Worm (Caenorhabditis elegans) whole organism, early embryonic: ENCODE results near the gene srj-22.

Experiments
- B0310.2 ChIP-seq: sonication (generic microtip); optimal IDR thresholded peaks from 2 replicates; lab custom pipeline; 2016; ENCODE audit warnings: mild to moderate bottlenecking, missing genetic modification characterization, missing compliant biosample characterization
- ama-1 ChIP-seq: fragments of 150-350 bp; optimal IDR thresholded peaks from 2 replicates; lab custom pipeline; 2014
- ceh-36 ChIP-seq: sonication (generic microtip); optimal IDR thresholded peaks from 2 replicates; lab custom pipeline; 2016; ENCODE audit warnings: missing genetic modification characterization, inconsistent platforms, missing compliant biosample characterization
- ets-7 ChIP-seq: sonication (generic microtip); optimal IDR thresholded peaks from 2 replicates; lab custom pipeline; 2016; ENCODE audit warnings: missing genotype, missing genetic modification characterization, missing compliant biosample characterization
- flt-1 ChIP-seq: fragments of 200-800 bp; sonication (Bioruptor generic); IDR thresholded peaks from 2 replicates; pipeline ENCODE4 v1.3.6; 2022; ENCODE audit warnings: missing genetic modification characterization, missing compliant biosample characterization
- hmbx-1 ChIP-seq: sonication (generic microtip); optimal IDR thresholded peaks from 2 replicates; lab custom pipeline; 2016; ENCODE audit warnings: mild to moderate bottlenecking, missing genetic modification characterization, missing compliant biosample characterization
- hnd-1 ChIP-seq: sonication (generic microtip); optimal IDR thresholded peaks from 2 replicates; lab custom pipeline; 2016; ENCODE audit warnings: missing genetic modification characterization, missing compliant biosample characterization
- scrt-1 ChIP-seq: fragments of 200-800 bp; sonication (Bioruptor generic); IDR thresholded peaks from 2 replicates; pipeline ENCODE4 v1.3.6; 2022; ENCODE audit warnings: missing genetic modification characterization, missing compliant biosample characterization
- tra-4 ChIP-seq: sonication (generic microtip); optimal IDR thresholded peaks from 2 replicates; lab custom pipeline; 2017; ENCODE audit warnings: missing genetic modification characterization, missing compliant biosample characterization

- no peak for TF ChIP-seq hnd-1
- no peak for TF ChIP-seq tra-4 (tag; lab: Kevin White, UChicago)
- no peak for TF ChIP-seq B0310.2 (tag; lab: Kevin White, UChicago)
- no peak for TF ChIP-seq ets-7 (tag; lab: Kevin White, UChicago)
- TF ChIP-seq ama-1 (lab: Kevin White, UChicago): no peak
- TF ChIP-seq scrt-1: no peak
- no peak for TF ChIP-seq flt-1
- no peak for TF ChIP-seq ceh-36 (tag; lab: Kevin White, UChicago)
- no peak for TF ChIP-seq hmbx-1 (tag; lab: Kevin White, UChicago)
Observed at ce11 chrV:10726691-10727090, 16.9 kb downstream of the srj-22 start.
